Worm (Caenorhabditis elegans) whole organism, L3 larva: ENCODE measurements around the gene ugt-63.

ENCODE experiments used
- R02D3.7 ChIP-seq: fragments of 150-350 bp; optimal IDR thresholded peaks from 2 replicates; lab custom pipeline; 2014; ENCODE audit warnings: missing biosample characterization, missing genetic modification characterization
- aly-2 ChIP-seq: fragments of 150-350 bp; optimal IDR thresholded peaks from 2 replicates; lab custom pipeline; 2014; ENCODE audit warnings: missing biosample characterization, missing genetic modification characterization
- ceh-82 ChIP-seq: fragments of 150-350 bp; optimal IDR thresholded peaks from 2 replicates; lab custom pipeline; 2014; ENCODE audit warnings: missing biosample characterization, missing genetic modification characterization
- elt-2 ChIP-seq: sonication (generic microtip); optimal IDR thresholded peaks from 2 replicates; lab custom pipeline; 2016; ENCODE audit warnings: missing genetic modification reagents, mild to moderate bottlenecking, missing genetic modification characterization, missing compliant biosample characterization
- fkh-2 ChIP-seq: fragments of 150-350 bp; optimal IDR thresholded peaks from 2 replicates; lab custom pipeline; 2014; ENCODE audit warnings: missing biosample characterization, missing genetic modification reagents, missing genetic modification characterization
- nfya-1 ChIP-seq: sonication (generic microtip); optimal IDR thresholded peaks from 2 replicates; lab custom pipeline; 2017; ENCODE audit warnings: missing genetic modification characterization, mild to moderate bottlenecking, missing compliant biosample characterization, antibody characterized with exemption, moderate library complexity; ENCODE audit not compliant: insufficient read depth
- nhr-11 ChIP-seq: fragments of 150-350 bp; optimal IDR thresholded peaks from 2 replicates; lab custom pipeline; 2014; ENCODE audit warnings: missing biosample characterization, missing genetic modification characterization
- tbx-2 ChIP-seq: sonication (generic microtip); optimal IDR thresholded peaks from 2 replicates; lab custom pipeline; 2016; ENCODE audit warnings: mild to moderate bottlenecking, missing genetic modification characterization, missing compliant biosample characterization
- unc-62 ChIP-seq: fragments of 150-350 bp; sonication (generic microtip); optimal IDR thresholded peaks from 4 replicates; lab custom pipeline; 2014; ENCODE audit warnings: missing biosample characterization, missing genetic modification reagents, missing genetic modification characterization
- zag-1 ChIP-seq: fragments of 150-350 bp; optimal IDR thresholded peaks from 2 replicates; lab custom pipeline; 2014; ENCODE audit warnings: missing biosample characterization, missing genetic modification characterization

DNA sequence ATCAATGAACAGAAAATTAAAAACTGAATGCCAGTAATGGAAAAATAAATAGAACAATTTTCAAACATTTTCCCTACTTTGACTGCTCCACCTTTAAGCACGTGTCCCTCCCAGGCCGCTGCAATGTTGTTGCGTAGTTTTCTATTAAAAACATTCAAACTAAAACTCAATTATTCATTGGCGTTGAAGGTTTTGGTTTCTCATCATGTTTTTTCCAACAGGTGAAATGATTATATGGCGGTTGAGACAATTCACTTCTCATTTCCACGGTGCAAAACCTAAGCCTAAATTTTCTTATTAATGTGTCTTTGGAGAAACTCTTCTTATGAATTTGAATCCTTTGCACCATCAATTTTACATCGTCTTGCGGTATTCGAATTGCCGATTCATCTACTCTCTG lies 40.3 kb upstream of the ugt-63 start, which contains the start of gene srh-130:
- TF ChIP-seq unc-62: no peak
- no peak for TF ChIP-seq zag-1 (tag; lab: Kevin White, UChicago)
- TF ChIP-seq fkh-2 (tag; lab: Kevin White, UChicago): no peak
- TF ChIP-seq tbx-2 (tag; lab: Kevin White, UChicago): no peak
- no peak for TF ChIP-seq nhr-11 (tag; lab: Kevin White, UChicago)
- no peak for TF ChIP-seq elt-2 (tag; lab: Kevin White, UChicago)
- no peak for TF ChIP-seq nfya-1 (tag; lab: Kevin White, UChicago)
- TF ChIP-seq R02D3.7: no peak
- TF ChIP-seq ceh-82: no peak
- no peak for TF ChIP-seq aly-2 (tag; lab: Kevin White, UChicago)
